Worm (Caenorhabditis elegans) whole organism, L1 larva: Measurements from ENCODE around the gene ZK154.1.

Experiments
- C04F5.9 ChIP-seq: sonication (generic microtip); optimal IDR thresholded peaks from 2 replicates; lab custom pipeline; 2016; ENCODE audit warnings: missing genetic modification characterization, missing compliant biosample characterization
- C16A3.4 ChIP-seq: fragments of 150-350 bp; optimal IDR thresholded peaks from 2 replicates; lab custom pipeline; 2014; ENCODE audit warnings: missing biosample characterization, missing genetic modification characterization
- F16B12.6 ChIP-seq: fragments of 150-350 bp; optimal IDR thresholded peaks from 2 replicates; lab custom pipeline; 2014; ENCODE audit warnings: missing biosample characterization, missing genetic modification characterization
- Y116A8C.19 ChIP-seq: sonication (generic microtip); optimal IDR thresholded peaks from 2 replicates; lab custom pipeline; 2016; ENCODE audit warnings: missing compliant biosample characterization, missing genetic modification characterization, borderline replicate concordance
- aly-2 ChIP-seq: fragments of 150-350 bp; optimal IDR thresholded peaks from 2 replicates; lab custom pipeline; 2014; ENCODE audit warnings: missing biosample characterization, missing genetic modification characterization
- ama-1 ChIP-seq: fragments of 150-350 bp; optimal IDR thresholded peaks from 2 replicates; lab custom pipeline; 2014
- blmp-1 ChIP-seq: fragments of 150-350 bp; optimal IDR thresholded peaks from 2 replicates; lab custom pipeline; 2014; ENCODE audit warnings: missing biosample characterization, missing genetic modification characterization
- ceh-8 ChIP-seq: fragments of 200-800 bp; sonication (Bioruptor generic); optimal IDR thresholded peaks from 2 replicates; lab custom pipeline; 2018; ENCODE audit warnings: mild to moderate bottlenecking, missing genetic modification characterization, moderate library complexity, missing compliant biosample characterization
- ceh-90 ChIP-seq: sonication (generic microtip); optimal IDR thresholded peaks from 2 replicates; lab custom pipeline; 2016; ENCODE audit warnings: missing genetic modification characterization, missing compliant biosample characterization
- dpl-1 ChIP-seq, 3 experiments: fragments of 150-350 bp in 2 of 3; sonication (generic microtip) in 1 of 3; optimal IDR thresholded peaks; 2 replicates each; lab custom pipeline; 2014 to 2017; ENCODE audit warnings: missing biosample characterization in 3 of 3, missing genetic modification characterization in 3 of 3, missing genetic modification reagents in 3 of 3
- dsc-1 ChIP-seq: sonication (generic microtip); optimal IDR thresholded peaks from 2 replicates; lab custom pipeline; 2016; ENCODE audit warnings: mild to moderate bottlenecking, missing genetic modification characterization, missing compliant biosample characterization
- efl-1 ChIP-seq, 4 experiments: fragments of 150-350 bp; optimal IDR thresholded peaks in 3 of 4; peaks in 1 of 4; 1 replicate in 1 of 4; 2 replicates in 3 of 4; lab custom pipeline; 2014; ENCODE audit warnings: missing biosample characterization in 2 of 4, missing genetic modification characterization in 2 of 4, missing genetic modification reagents in 2 of 4
- elt-3 ChIP-seq, 6 experiments: fragments of 150-350 bp in 1 of 6; sonication (generic microtip); optimal IDR thresholded peaks; 2 replicates each; lab custom pipeline; 2017 to 2018; ENCODE audit warnings: missing biosample characterization in 6 of 6, missing genetic modification characterization in 6 of 6, inconsistent platforms in 1 of 6
- fkh-4 ChIP-seq: sonication (generic microtip); optimal IDR thresholded peaks from 2 replicates; lab custom pipeline; 2016; ENCODE audit warnings: missing compliant biosample characterization, missing genetic modification characterization, borderline replicate concordance
- fkh-8 ChIP-seq: sonication (generic microtip); optimal IDR thresholded peaks from 2 replicates; lab custom pipeline; 2016; ENCODE audit warnings: mild to moderate bottlenecking, missing genetic modification characterization, missing compliant biosample characterization
- fos-1 ChIP-seq: fragments of 150-350 bp; optimal IDR thresholded peaks from 2 replicates; lab custom pipeline; 2014; ENCODE audit warnings: missing biosample characterization, missing genetic modification characterization
- grh-1 ChIP-seq: fragments of 200-800 bp; sonication (Bioruptor generic); IDR thresholded peaks from 2 replicates; pipeline ENCODE4 v1.3.6; 2022; ENCODE audit warnings: missing genetic modification reagents, missing genetic modification characterization, missing compliant biosample characterization
- irx-1 ChIP-seq: sonication (generic microtip); optimal IDR thresholded peaks from 2 replicates; lab custom pipeline; 2016; ENCODE audit warnings: missing genetic modification characterization, missing compliant biosample characterization
- isw-1 ChIP-seq: fragments of 200-800 bp; sonication (Bioruptor generic); IDR thresholded peaks from 2 replicates; pipeline ENCODE4 v1.3.6; 2022; ENCODE audit warnings: missing genetic modification characterization, missing compliant biosample characterization
- jun-1 ChIP-seq: fragments of 150-350 bp; optimal IDR thresholded peaks from 2 replicates; lab custom pipeline; 2014; ENCODE audit warnings: missing biosample characterization, missing genetic modification reagents, missing genetic modification characterization
- lin-14 ChIP-seq: fragments of 200-800 bp; sonication (Bioruptor generic); optimal IDR thresholded peaks from 2 replicates; lab custom pipeline; 2018; ENCODE audit warnings: mild to moderate bottlenecking, missing genetic modification characterization, moderate library complexity, missing compliant biosample characterization
- lin-35 ChIP-seq, 2 experiments: fragments of 150-350 bp; optimal IDR thresholded peaks; 2 replicates each; lab custom pipeline; 2014; ENCODE audit warnings: missing biosample characterization in 2 of 2, missing genetic modification characterization in 2 of 2, missing genetic modification reagents in 2 of 2
- lin-39 ChIP-seq: fragments of 150-350 bp; optimal IDR thresholded peaks from 2 replicates; lab custom pipeline; 2014; ENCODE audit warnings: missing biosample characterization, missing genetic modification reagents, missing genetic modification characterization
- lir-3 ChIP-seq: sonication (generic microtip); optimal IDR thresholded peaks from 2 replicates; lab custom pipeline; 2016; ENCODE audit warnings: mild to moderate bottlenecking, missing genetic modification characterization, moderate library complexity, missing compliant biosample characterization; ENCODE audit not compliant: poor library complexity
- lsy-2 ChIP-seq, 2 experiments: fragments of 150-350 bp; optimal IDR thresholded peaks; 2 replicates each; lab custom pipeline; 2014; ENCODE audit warnings: missing biosample characterization in 2 of 2, missing genetic modification characterization in 2 of 2
- mep-1 ChIP-seq: fragments of 150-350 bp; optimal IDR thresholded peaks from 2 replicates; lab custom pipeline; 2014; ENCODE audit warnings: missing biosample characterization, missing genetic modification characterization
- nhr-12 ChIP-seq: sonication (generic microtip); optimal IDR thresholded peaks from 2 replicates; lab custom pipeline; 2017; ENCODE audit warnings: missing biosample characterization, missing genetic modification characterization
- nhr-19 ChIP-seq: fragments of 200-800 bp; sonication (Bioruptor generic); conservative IDR thresholded peaks from 2 replicates; pipeline ENCODE4 v1.3.6; 2022; ENCODE audit warnings: missing genetic modification characterization, missing compliant biosample characterization
- nhr-20 ChIP-seq: sonication (generic microtip); optimal IDR thresholded peaks from 2 replicates; lab custom pipeline; 2016; ENCODE audit warnings: mild to moderate bottlenecking, missing genetic modification characterization, missing compliant biosample characterization
- nhr-237 ChIP-seq: fragments of 150-350 bp; optimal IDR thresholded peaks from 2 replicates; lab custom pipeline; 2014; ENCODE audit warnings: missing biosample characterization, missing genetic modification characterization
- nhr-47 ChIP-seq: sonication (generic microtip); optimal IDR thresholded peaks from 2 replicates; lab custom pipeline; 2016; ENCODE audit warnings: mild to moderate bottlenecking, missing genetic modification characterization, moderate library complexity, missing compliant biosample characterization
- nhr-71 ChIP-seq: sonication (generic microtip); optimal IDR thresholded peaks from 2 replicates; lab custom pipeline; 2016; ENCODE audit warnings: mild to moderate bottlenecking, missing genetic modification characterization, moderate library complexity, missing compliant biosample characterization
- nhr-76 ChIP-seq: sonication (generic microtip); optimal IDR thresholded peaks from 2 replicates; lab custom pipeline; 2017; ENCODE audit warnings: missing biosample characterization, missing genetic modification characterization
- pag-3 ChIP-seq: sonication (generic microtip); optimal IDR thresholded peaks from 2 replicates; lab custom pipeline; 2017; ENCODE audit warnings: missing genetic modification characterization, mild to moderate bottlenecking, missing compliant biosample characterization, antibody characterized with exemption, borderline replicate concordance; ENCODE audit not compliant: insufficient read depth
- pax-3 ChIP-seq: fragments of 200-800 bp; sonication (Bioruptor generic); optimal IDR thresholded peaks from 2 replicates; lab custom pipeline; 2018; ENCODE audit warnings: mild to moderate bottlenecking, missing genetic modification characterization, moderate library complexity, missing compliant biosample characterization
- pqm-1 ChIP-seq: sonication (generic microtip); optimal IDR thresholded peaks from 3 replicates; lab custom pipeline; 2017; ENCODE audit warnings: missing biosample characterization, missing genetic modification characterization
- rnt-1 ChIP-seq: sonication (generic microtip); optimal IDR thresholded peaks from 2 replicates; lab custom pipeline; 2016; ENCODE audit warnings: mild to moderate bottlenecking, missing genetic modification characterization, moderate library complexity, missing compliant biosample characterization
- snpc-4 ChIP-seq: fragments of 150-350 bp; optimal IDR thresholded peaks from 2 replicates; lab custom pipeline; 2014; ENCODE audit warnings: missing biosample characterization, missing genetic modification characterization
- snu-23 ChIP-seq: sonication (generic microtip); optimal IDR thresholded peaks from 2 replicates; lab custom pipeline; 2016; ENCODE audit warnings: missing genetic modification characterization, missing compliant biosample characterization
- sox-4 ChIP-seq: sonication (generic microtip); optimal IDR thresholded peaks from 2 replicates; lab custom pipeline; 2016; ENCODE audit warnings: missing genetic modification characterization, missing compliant biosample characterization
- sptf-1 ChIP-seq: fragments of 150-350 bp; optimal IDR thresholded peaks from 2 replicates; lab custom pipeline; 2014; ENCODE audit warnings: missing biosample characterization, missing genetic modification characterization
- swsn-7 ChIP-seq: sonication (generic microtip); optimal IDR thresholded peaks from 2 replicates; lab custom pipeline; 2016; ENCODE audit warnings: missing genetic modification characterization, missing compliant biosample characterization
- tbx-2 ChIP-seq: sonication (generic microtip); optimal IDR thresholded peaks from 2 replicates; lab custom pipeline; 2016; ENCODE audit warnings: missing genetic modification characterization, missing compliant biosample characterization
- tlp-1 ChIP-seq: fragments of 150-350 bp; optimal IDR thresholded peaks from 2 replicates; lab custom pipeline; 2014; ENCODE audit warnings: missing biosample characterization, missing genetic modification characterization
- xbp-1 ChIP-seq: sonication (generic microtip); optimal IDR thresholded peaks from 2 replicates; lab custom pipeline; 2016; ENCODE audit warnings: missing genetic modification characterization, missing compliant biosample characterization
- zag-1 ChIP-seq: fragments of 150-350 bp; optimal IDR thresholded peaks from 2 replicates; lab custom pipeline; 2014; ENCODE audit warnings: missing biosample characterization, missing genetic modification characterization
- zip-4 ChIP-seq: fragments of 200-800 bp; sonication (Bioruptor generic); optimal IDR thresholded peaks from 2 replicates; lab custom pipeline; 2018; ENCODE audit warnings: mild to moderate bottlenecking, missing genetic modification characterization, moderate library complexity, missing compliant biosample characterization
- ztf-4 ChIP-seq: fragments of 150-350 bp; optimal IDR thresholded peaks from 2 replicates; lab custom pipeline; 2014; ENCODE audit warnings: missing biosample characterization, missing genetic modification characterization

ZK154.1 gene

ce11 chrX:7791802-7792201, 12.4 kb downstream of the ZK154.1 start (continued):
- TF ChIP-seq ceh-8 (GFP tag; lab: Kevin White, UChicago) (peak; percentile 5), nhr-20 (peak; percentile 26), lir-3 (tag; lab: Kevin White, UChicago) (no peak), lin-14 (peak; percentile 80), aly-2 (tag; lab: Kevin White, UChicago) (no peak), ztf-4 (tag; lab: Kevin White, UChicago) (peak; percentile 38), xbp-1 (tag; lab: Kevin White, UChicago) (peak; percentile 13), C04F5.9 (tag; lab: Kevin White, UChicago) (no peak), dsc-1 (tag; lab: Kevin White, UChicago) (peak; percentile 65), isw-1 (0 out of 2 replicates have a peak, but pooled peaks have one; percentile 15), grh-1 (GFP tag; lab: Robert Waterston, UW) (no peak), lsy-2 (tag; optimal IDR thresholded peaks at IDR 0.05; lab: Kevin White, UChicago) (peak in 1 of 2 experiments; percentile 28), tbx-2 (tag; lab: Kevin White, UChicago) (peak; percentile 22), nhr-47 (tag; lab: Kevin White, UChicago) (peak; percentile 67), lin-39 (no peak), zag-1 (tag; lab: Kevin White, UChicago) (no peak), mep-1 (tag; lab: Kevin White, UChicago) (peak; percentile 53), snu-23 (no peak), nhr-76 (tag; lab: Kevin White, UChicago) (no peak), tlp-1 (tag; lab: Kevin White, UChicago) (no peak), Y116A8C.19 (tag; lab: Kevin White, UChicago) (no peak), nhr-12 (no peak), irx-1 (tag; lab: Kevin White, UChicago) (no peak), fkh-8 (tag; lab: Kevin White, UChicago) (peak; percentile 94), ceh-90 (no peak), jun-1 (tag; lab: Kevin White, UChicago) (peak; percentile 68), sptf-1 (no peak), swsn-7 (tag; lab: Kevin White, UChicago) (peak; percentile 63), ama-1 (lab: Kevin White, UChicago) (no peak), efl-1 (optimal IDR thresholded peaks at IDR 0.05; lab: Kevin White, UChicago) (peak in 1 of 2 experiments; percentile 20), efl-1 (GFP tag; optimal IDR thresholded peaks at IDR 0.05 in 1 of 2; lab: Kevin White, UChicago) (peak in 1 of 2 experiments; percentile 22), rnt-1 (tag; lab: Kevin White, UChicago) (no peak), blmp-1 (tag; lab: Kevin White, UChicago) (no peak), nhr-237 (tag; lab: Kevin White, UChicago) (no peak), pax-3 (tag; lab: Kevin White, UChicago) (peak; percentile 19), sox-4 (tag; lab: Kevin White, UChicago) (peak; percentile 8), dpl-1 (GFP tag; optimal IDR thresholded peaks at IDR 0.05; lab: Kevin White, UChicago) (no peak), zip-4 (peak; percentile 84)

- TF ChIP-seq snpc-4 (tag; lab: Kevin White, UChicago) (peak; percentile 1), pag-3 (tag; lab: Kevin White, UChicago) (no peak), blmp-1 (tag; lab: Kevin White, UChicago) (peak; percentile 100), ceh-90 (no peak), fkh-4 (tag; lab: Kevin White, UChicago) (no peak), fos-1 (tag; lab: Kevin White, UChicago) (no peak), lsy-2 (tag; optimal IDR thresholded peaks at IDR 0.05; lab: Kevin White, UChicago) (peak in 1 of 2 experiments; percentile 37), ztf-4 (tag; lab: Kevin White, UChicago) (no peak), rnt-1 (tag; lab: Kevin White, UChicago) (peak; percentile 20), swsn-7 (tag; lab: Kevin White, UChicago) (peak; percentile 49), C16A3.4 (tag; lab: Kevin White, UChicago) (peak; percentile 5), nhr-19 (0 out of 2 replicates have a peak, but pooled peaks have one; percentile 27), zip-4 (peak; percentile 71), elt-3 (tag; optimal IDR thresholded peaks at IDR 0.05; lab: Kevin White, UChicago) (peak in 2 of 6 experiments; percentile 29 to 57), tbx-2 (tag; lab: Kevin White, UChicago) (peak; percentile 52), nhr-237 (tag; lab: Kevin White, UChicago) (no peak), efl-1 (optimal IDR thresholded peaks at IDR 0.05; lab: Kevin White, UChicago) (peak in 1 of 2 experiments; percentile 18), efl-1 (GFP tag; optimal IDR thresholded peaks at IDR 0.05 in 1 of 2; lab: Kevin White, UChicago) (peak; percentile 26 to 82), mep-1 (tag; lab: Kevin White, UChicago) (peak; percentile 69), dsc-1 (tag; lab: Kevin White, UChicago) (peak; percentile 32), lin-35 (GFP tag; optimal IDR thresholded peaks at IDR 0.05; lab: Kevin White, UChicago) (peak in 1 of 2 experiments; percentile 46), pqm-1 (no peak), nhr-71 (tag; lab: Kevin White, UChicago) (peak; percentile 62), F16B12.6 (tag; lab: Kevin White, UChicago) (peak; percentile 22), xbp-1 (tag; lab: Kevin White, UChicago) (peak; percentile 37), isw-1 (no peak), dpl-1 (GFP tag; optimal IDR thresholded peaks at IDR 0.05; lab: Kevin White, UChicago) (no peak)
Observed at ce11 chrX:7793377-7794041, 14.1 kb downstream of the ZK154.1 start, which contains the start of gene ZK154.6. ZK154.6 (minus strand) TSS chrX:7793563.
